Worm (Caenorhabditis elegans): ENCODE data around the gene W02G9.4.
"Not testable (repeated sequence)": the region's sequence is repeated elsewhere in the genome, so short reads cannot be mapped to it uniquely, and the experiment has no call there.

W02G9.4 gene

DNA sequence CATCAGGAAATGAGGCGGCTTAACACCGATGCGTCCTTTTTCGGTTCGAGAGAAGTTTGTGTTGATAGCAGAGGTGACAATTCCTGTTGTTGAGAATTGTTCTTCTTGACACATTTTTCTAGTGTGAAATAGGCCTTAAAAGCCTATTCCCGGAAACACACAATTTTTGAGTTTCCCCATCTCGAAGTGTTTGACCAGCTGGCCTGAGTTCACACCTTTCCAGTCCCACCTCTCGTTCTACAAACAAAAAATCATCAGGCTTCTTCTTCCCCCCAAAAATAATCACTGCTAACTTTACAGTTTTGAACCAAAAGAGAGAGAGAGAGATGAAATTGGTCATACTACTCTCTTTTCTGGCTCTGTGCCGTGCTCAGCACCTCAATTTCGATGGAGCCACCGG, at the start of gene W02G9.4:
W02G9.4 (plus strand) TSS at position 301 of the 400 bp plus-strand sequence.
- TF ChIP-seq nhr-21 (tag; optimal IDR thresholded peaks at IDR 0.05) = no peak
- no peak for TF ChIP-seq egl-27 (tag; optimal IDR thresholded peaks at IDR 0.05)
- TF ChIP-seq nhr-25 (tag; optimal IDR thresholded peaks at IDR 0.05) = no peak
- TF ChIP-seq sma-3 (GFP tag; optimal IDR thresholded peaks at IDR 0.05) = no peak
- TF ChIP-seq lin-13 (GFP tag; optimal IDR thresholded peaks at IDR 0.05) = no peak
- no peak for TF ChIP-seq snpc-4 (tag; optimal IDR thresholded peaks at IDR 0.05)
- no peak for TF ChIP-seq peb-1 (tag; optimal IDR thresholded peaks at IDR 0.05)
- TF ChIP-seq nhr-77 (tag; optimal IDR thresholded peaks at IDR 0.05) = no peak
- no peak for TF ChIP-seq mbf-1 (tag; optimal IDR thresholded peaks at IDR 0.05)

DNA sequence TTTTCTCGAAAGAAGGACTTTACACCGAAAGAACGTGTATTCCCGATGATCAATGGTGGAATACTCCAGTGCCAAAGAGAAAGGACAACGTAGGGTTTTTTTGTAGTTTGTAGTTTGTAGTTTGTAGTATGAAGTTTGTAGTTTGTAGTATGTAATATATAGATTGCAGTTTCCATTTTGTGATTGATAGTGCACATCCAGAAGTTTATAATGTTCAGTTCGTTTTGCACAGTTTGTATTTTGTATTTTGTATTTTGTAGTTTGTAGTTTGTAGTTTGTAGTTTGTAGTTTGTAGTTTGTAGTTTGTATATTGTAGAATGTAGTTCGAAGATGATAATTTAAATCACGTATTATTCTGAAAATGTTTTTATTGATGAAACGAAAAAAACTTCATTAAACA, 49.2 kb upstream of the W02G9.4 start:
- no peak for TF ChIP-seq ceh-82 (tag; optimal IDR thresholded peaks at IDR 0.05)
- TF ChIP-seq aly-2 (tag; optimal IDR thresholded peaks at IDR 0.05) = no peak
- TF ChIP-seq nhr-25 (tag; optimal IDR thresholded peaks at IDR 0.05) = no peak
- TF ChIP-seq elt-1 (tag; optimal IDR thresholded peaks at IDR 0.05) = no peak
- no peak for TF ChIP-seq F13H6.1 (tag; optimal IDR thresholded peaks at IDR 0.05)

DNA sequence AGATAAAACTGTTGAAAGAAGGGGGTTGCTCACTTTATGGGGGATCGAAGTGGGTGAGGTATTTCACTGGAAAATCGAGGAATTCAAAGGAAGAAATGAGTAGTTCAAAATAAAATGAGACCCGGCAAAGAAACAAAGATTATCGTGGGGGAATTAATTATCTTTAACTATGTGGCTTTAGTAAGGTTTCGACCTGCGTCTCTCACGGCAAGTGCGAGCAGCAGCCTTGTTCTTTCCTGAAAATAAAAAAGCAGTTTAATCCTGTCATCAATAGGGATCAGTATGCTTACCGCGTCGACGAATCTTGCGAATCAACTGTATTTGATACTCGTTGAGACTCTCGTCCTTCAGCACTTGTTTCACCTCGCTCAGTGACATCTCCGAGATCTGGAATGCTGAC, 44.8 kb upstream of the W02G9.4 start, which contains the start of gene srh-271:
srh-271 (minus strand) TSS at position 101 of the 400 bp plus-strand sequence.
- TF ChIP-seq ama-1 (optimal IDR thresholded peaks at IDR 0.05) = no peak
- no peak for TF ChIP-seq Y55F3AM.14 (GFP tag; optimal IDR thresholded peaks at IDR 0.05)
- no peak for TF ChIP-seq nhr-25 (tag; optimal IDR thresholded peaks at IDR 0.05)
- TF ChIP-seq sma-3 (GFP tag; optimal IDR thresholded peaks at IDR 0.05) = no peak
- no peak for TF ChIP-seq sem-4 (tag; optimal IDR thresholded peaks at IDR 0.05)
- no peak for TF ChIP-seq mdl-1 (tag; optimal IDR thresholded peaks at IDR 0.05)

DNA sequence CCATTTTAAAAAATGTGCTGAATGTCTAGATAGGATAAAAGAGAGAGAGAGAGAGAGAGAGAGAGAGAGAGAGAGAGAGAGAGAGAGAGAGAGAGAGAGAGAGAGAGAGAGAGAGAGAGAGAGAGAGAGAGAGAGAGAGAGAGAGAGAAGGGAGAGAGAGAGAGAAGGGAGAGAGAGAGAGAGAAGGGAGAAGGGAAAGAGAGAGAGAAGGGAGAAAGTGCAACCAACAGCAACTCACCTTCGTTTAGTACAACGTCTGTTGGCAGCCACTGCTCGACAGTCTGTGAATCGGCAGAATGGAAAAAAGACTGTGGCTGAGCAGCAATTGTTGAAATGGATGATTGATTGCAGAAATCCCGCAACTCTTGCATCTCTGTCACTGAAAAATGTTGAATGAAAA, 42.9 kb upstream of the W02G9.4 start:
- TF ChIP-seq ZK546.5 (tag; optimal IDR thresholded peaks at IDR 0.05) = no peak
- no peak for TF ChIP-seq ztf-4 (tag; optimal IDR thresholded peaks at IDR 0.05)
- TF ChIP-seq nhr-10 (tag; optimal IDR thresholded peaks at IDR 0.05) = no peak
- TF ChIP-seq R02D3.7 (tag; optimal IDR thresholded peaks at IDR 0.05) = no peak
- TF ChIP-seq elt-1 (tag; optimal IDR thresholded peaks at IDR 0.05) = no peak
- TF ChIP-seq ceh-16 (tag; optimal IDR thresholded peaks at IDR 0.05) = no peak
- TF ChIP-seq lsy-2 (tag; optimal IDR thresholded peaks at IDR 0.05) = no peak
- TF ChIP-seq lin-11 (tag; optimal IDR thresholded peaks at IDR 0.05) = no peak
- no peak for TF ChIP-seq nhr-237 (tag; optimal IDR thresholded peaks at IDR 0.05)

DNA sequence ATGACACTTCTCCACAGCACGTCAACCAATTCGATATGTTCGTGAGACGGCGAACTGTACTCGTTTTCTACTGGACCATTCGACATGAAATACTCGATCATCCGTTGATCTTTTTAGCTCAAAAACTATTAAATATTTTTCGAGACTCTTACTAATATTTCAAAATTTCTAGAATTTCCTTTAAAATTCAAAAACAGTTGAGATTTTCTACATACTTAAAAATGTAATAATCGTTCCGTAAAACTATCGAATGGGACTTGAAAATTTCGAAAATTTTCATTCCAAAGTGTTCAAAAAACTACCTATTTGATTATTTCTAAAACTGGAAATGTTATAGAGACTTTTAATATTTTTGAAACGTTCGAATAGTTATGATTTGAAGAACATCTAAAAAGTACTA, 41.3 kb upstream of the W02G9.4 start, which contains the start of gene sknr-1:
sknr-1 (minus strand) TSS at position 101 of the 400 bp plus-strand sequence.
- TF ChIP-seq mab-5, ceh-16, elt-1 (tag; optimal IDR thresholded peaks at IDR 0.05): not testable (repeated sequence)

DNA sequence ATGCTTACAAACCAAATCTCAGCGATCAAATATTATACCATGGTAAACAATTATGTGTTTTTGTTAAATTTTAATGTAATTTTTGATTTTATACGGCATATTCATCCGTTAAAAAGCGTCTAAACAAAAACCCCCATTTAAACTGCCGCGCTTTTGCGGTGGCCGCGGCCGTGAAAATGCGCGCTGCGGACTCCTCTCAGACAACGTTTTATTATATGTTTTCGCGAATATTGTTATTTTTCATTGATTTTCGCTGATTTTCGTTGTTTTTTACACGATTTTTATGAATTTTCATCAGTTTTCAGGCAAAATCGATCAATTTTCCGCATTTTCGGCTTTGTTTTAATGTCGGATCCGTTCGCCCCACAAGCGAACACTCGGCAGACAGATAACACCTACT, 28.2 kb upstream of the W02G9.4 start, which contains the start of gene W02H5.19:
W02H5.19 (plus strand) TSS at position 346 of the 400 bp plus-strand sequence.
- TF ChIP-seq mab-5 (tag; optimal IDR thresholded peaks at IDR 0.05) (peak; percentile 63), ztf-11 (tag; optimal IDR thresholded peaks at IDR 0.05) (no peak), skn-1 (tag; optimal IDR thresholded peaks at IDR 0.05) (no peak), unc-39 (tag; optimal IDR thresholded peaks at IDR 0.05) (no peak), nhr-6 (tag; optimal IDR thresholded peaks at IDR 0.05) (peak; percentile 10), nhr-10 (tag; optimal IDR thresholded peaks at IDR 0.05) (peak; percentile 24), ztf-4 (tag; optimal IDR thresholded peaks at IDR 0.05) (peak; percentile 41), crh-2 (tag; optimal IDR thresholded peaks at IDR 0.05) (peak; percentile 86), ZK546.5 (tag; optimal IDR thresholded peaks at IDR 0.05) (peak; percentile 18), nhr-21 (tag; optimal IDR thresholded peaks at IDR 0.05) (peak; percentile 61), sma-9 (GFP tag; optimal IDR thresholded peaks at IDR 0.05) (peak; percentile 96), sma-9 (tag; optimal IDR thresholded peaks at IDR 0.05) (no peak), unc-62 (GFP tag; optimal IDR thresholded peaks at IDR 0.05) (no peak), R02D3.7 (tag; optimal IDR thresholded peaks at IDR 0.05) (peak; percentile 43), nhr-129 (tag; optimal IDR thresholded peaks at IDR 0.05) (peak; percentile 6), ztf-1 (GFP tag; conservative IDR thresholded peaks at IDR 0.05) (0 out of 2 replicates have a peak, but pooled peaks have one; percentile 85), C34F6.9 (tag; optimal IDR thresholded peaks at IDR 0.05) (peak; percentile 71), nhr-25 (tag; optimal IDR thresholded peaks at IDR 0.05) (peak; percentile 68), unc-55 (GFP tag; optimal IDR thresholded peaks at IDR 0.05) (peak; percentile 78), zag-1 (tag; optimal IDR thresholded peaks at IDR 0.05) (no peak), lsy-2 (tag; optimal IDR thresholded peaks at IDR 0.05) (peak; percentile 82 to 87), fos-1 (tag; optimal IDR thresholded peaks at IDR 0.05) (peak; percentile 31), aly-2 (tag; optimal IDR thresholded peaks at IDR 0.05) (no peak), lin-11 (tag; optimal IDR thresholded peaks at IDR 0.05) (peak; percentile 79), lin-13 (GFP tag; optimal IDR thresholded peaks at IDR 0.05) (peak; percentile 85), gmeb-1 (tag; optimal IDR thresholded peaks at IDR 0.05) (peak; percentile 98), ceh-16 (tag; optimal IDR thresholded peaks at IDR 0.05) (peak; percentile 25), snpc-4 (tag; optimal IDR thresholded peaks at IDR 0.05) (peak; percentile 0), nhr-11 (tag; optimal IDR thresholded peaks at IDR 0.05) (no peak), sma-3 (GFP tag; optimal IDR thresholded peaks at IDR 0.05) (peak; percentile 93), F13H6.1 (tag; optimal IDR thresholded peaks at IDR 0.05) (peak; percentile 86), egl-27 (tag; optimal IDR thresholded peaks at IDR 0.05) (no peak), nhr-237 (tag; optimal IDR thresholded peaks at IDR 0.05) (no peak)
